Worm (Caenorhabditis elegans) whole organism, midembryonic: Measurements from ENCODE around the gene C53B7.2.

Experiments used
- flt-1 ChIP-seq: fragments of 200-800 bp; sonication (Bioruptor generic); IDR thresholded peaks from 2 replicates; pipeline ENCODE4 v1.3.6; 2022; ENCODE audit warnings: missing genetic modification characterization, missing compliant biosample characterization
- ref-1 ChIP-seq: fragments of 200-800 bp; sonication (Bioruptor generic); conservative IDR thresholded peaks from 2 replicates; pipeline ENCODE4 v1.3.6; 2022; ENCODE audit warnings: missing genetic modification reagents, missing genetic modification characterization, missing compliant biosample characterization

ce11 chrX:6848596-6848995 lies 2.6 kb downstream of the C53B7.2 start:
- TF ChIP-seq flt-1 (GFP tag; lab: Robert Waterston, UW) (no peak), ref-1 (GFP tag; lab: Robert Waterston, UW) (no peak)
